Worm (Caenorhabditis elegans) whole organism, young adult: ENCODE data around the gene T14G10.8.

ENCODE experiments used
- B0019.2 ChIP-seq: fragments of 200-800 bp; sonication (Bioruptor generic); conservative IDR thresholded peaks from 2 replicates; pipeline ENCODE4 v1.3.6; 2022; ENCODE audit warnings: missing genetic modification reagents, missing genetic modification characterization, missing compliant biosample characterization
- B0261.1 ChIP-seq: sonication (generic microtip); optimal IDR thresholded peaks from 2 replicates; lab custom pipeline; 2016; ENCODE audit warnings: mild to moderate bottlenecking, missing genetic modification characterization, moderate library complexity, missing compliant biosample characterization
- D2030.7 ChIP-seq: fragments of 200-800 bp; sonication (Bioruptor generic); IDR thresholded peaks from 2 replicates; pipeline ENCODE4 v1.3.6; 2022; ENCODE audit warnings: missing genetic modification reagents, missing genetic modification characterization, missing compliant biosample characterization
- F10E7.11 ChIP-seq: sonication (generic microtip); optimal IDR thresholded peaks from 2 replicates; lab custom pipeline; 2017; ENCODE audit warnings: mild to moderate bottlenecking, missing genetic modification characterization, moderate library complexity, missing compliant biosample characterization
- F33H1.4 ChIP-seq: fragments of 200-800 bp; sonication (Bioruptor generic); IDR thresholded peaks from 2 replicates; pipeline ENCODE4 v1.3.6; 2022; ENCODE audit warnings: missing genetic modification reagents, missing genetic modification characterization, missing compliant biosample characterization
- F55B11.4 ChIP-seq: sonication (generic microtip); optimal IDR thresholded peaks from 2 replicates; lab custom pipeline; 2016; ENCODE audit warnings: missing compliant biosample characterization, missing genetic modification characterization, borderline replicate concordance; ENCODE audit not compliant: insufficient read depth
- F57C9.4 ChIP-seq: sonication (generic microtip); optimal IDR thresholded peaks from 2 replicates; lab custom pipeline; 2017; ENCODE audit warnings: mild to moderate bottlenecking, missing genetic modification characterization, missing compliant biosample characterization
- K12H6.12 ChIP-seq: fragments of 200-800 bp; sonication (Bioruptor generic); optimal IDR thresholded peaks from 2 replicates; lab custom pipeline; 2018; ENCODE audit warnings: mild to moderate bottlenecking, missing genetic modification characterization, missing compliant biosample characterization
- T07F8.4 ChIP-seq: sonication (generic microtip); optimal IDR thresholded peaks from 2 replicates; lab custom pipeline; 2016; ENCODE audit warnings: mild to moderate bottlenecking, missing genetic modification characterization, moderate library complexity, missing compliant biosample characterization
- T26A5.8 ChIP-seq: sonication (generic microtip); optimal IDR thresholded peaks from 2 replicates; lab custom pipeline; 2016; ENCODE audit warnings: missing genetic modification characterization, missing compliant biosample characterization
- Y53G8AR.9 ChIP-seq: fragments of 200-800 bp; sonication (Bioruptor generic); conservative IDR thresholded peaks from 2 replicates; pipeline ENCODE4 v1.3.6; 2022; ENCODE audit warnings: missing genetic modification reagents, missing genetic modification characterization, missing compliant biosample characterization
- Y67H2A.10 ChIP-seq: fragments of 200-800 bp; sonication (Bioruptor generic); conservative IDR thresholded peaks from 2 replicates; pipeline ENCODE4 v1.3.6; 2022; ENCODE audit warnings: missing genetic modification reagents, missing genetic modification characterization, missing compliant biosample characterization
- Y79H2A.3 ChIP-seq: fragments of 200-800 bp; sonication (Bioruptor generic); conservative IDR thresholded peaks from 2 replicates; pipeline ENCODE4 v1.3.6; 2022; ENCODE audit warnings: missing genetic modification reagents, missing genetic modification characterization, missing compliant biosample characterization
- akir-1 ChIP-seq: fragments of 200-800 bp; sonication (Bioruptor generic); optimal IDR thresholded peaks from 2 replicates; lab custom pipeline; 2018; ENCODE audit warnings: mild to moderate bottlenecking, missing genetic modification characterization, moderate library complexity, missing compliant biosample characterization
- ama-1 ChIP-seq, 3 experiments: fragments of 150-350 bp in 1 of 3; sonication (generic microtip) in 2 of 3; optimal IDR thresholded peaks; 2 replicates each; lab custom pipeline; 2014 to 2018; ENCODE audit warnings: missing biosample characterization in 2 of 3, missing genetic modification characterization in 2 of 3, missing genetic modification reagents in 2 of 3
- atf-7 ChIP-seq: sonication (generic microtip); optimal IDR thresholded peaks from 2 replicates; lab custom pipeline; 2017; ENCODE audit warnings: mild to moderate bottlenecking, missing genetic modification characterization, missing compliant biosample characterization
- bed-1 ChIP-seq: fragments of 200-800 bp; sonication (Bioruptor generic); IDR thresholded peaks from 2 replicates; pipeline ENCODE4 v1.3.6; 2022; ENCODE audit warnings: missing genetic modification reagents, missing genetic modification characterization, missing compliant biosample characterization
- cebp-2 ChIP-seq: fragments of 200-800 bp; sonication (Bioruptor generic); IDR thresholded peaks from 2 replicates; pipeline ENCODE4 v1.3.6; 2022; ENCODE audit warnings: missing genetic modification characterization, missing compliant biosample characterization
- ceh-100 ChIP-seq: fragments of 200-800 bp; sonication (Bioruptor generic); IDR thresholded peaks from 2 replicates; pipeline ENCODE4 v1.3.6; 2022; ENCODE audit warnings: missing genetic modification reagents, missing genetic modification characterization, missing compliant biosample characterization
- ceh-40 ChIP-seq: fragments of 200-800 bp; sonication (Bioruptor generic); IDR thresholded peaks from 2 replicates; pipeline ENCODE4 v1.3.6; 2022; ENCODE audit warnings: missing genetic modification characterization, missing compliant biosample characterization
- ceh-79 ChIP-seq: sonication (generic microtip); optimal IDR thresholded peaks from 2 replicates; lab custom pipeline; 2017; ENCODE audit warnings: mild to moderate bottlenecking, missing genetic modification characterization, missing compliant biosample characterization
- ceh-91 ChIP-seq: fragments of 200-800 bp; sonication (Bioruptor generic); IDR thresholded peaks from 2 replicates; pipeline ENCODE4 v1.3.6; 2022; ENCODE audit warnings: missing genetic modification reagents, missing genetic modification characterization, missing compliant biosample characterization
- chd-7 ChIP-seq: sonication (generic microtip); optimal IDR thresholded peaks from 2 replicates; lab custom pipeline; 2016; ENCODE audit warnings: mild to moderate bottlenecking, missing genetic modification characterization, moderate library complexity, missing compliant biosample characterization
- dox-1 ChIP-seq: fragments of 200-800 bp; sonication (Bioruptor generic); IDR thresholded peaks from 2 replicates; pipeline ENCODE4 v1.3.6; 2022; ENCODE audit warnings: missing genetic modification reagents, missing genetic modification characterization, missing compliant biosample characterization
- dpl-1 ChIP-seq: fragments of 150-350 bp; optimal IDR thresholded peaks from 2 replicates; lab custom pipeline; 2014; ENCODE audit warnings: missing biosample characterization, missing genetic modification reagents, missing genetic modification characterization
- efl-1 ChIP-seq: fragments of 150-350 bp; optimal IDR thresholded peaks from 2 replicates; lab custom pipeline; 2014; ENCODE audit warnings: missing biosample characterization, missing genetic modification reagents, missing genetic modification characterization
- ets-4 ChIP-seq: fragments of 200-800 bp; sonication (Bioruptor generic); optimal IDR thresholded peaks from 2 replicates; lab custom pipeline; 2018; ENCODE audit warnings: mild to moderate bottlenecking, missing genetic modification characterization, missing compliant biosample characterization
- hlh-12 ChIP-seq: sonication (generic microtip); optimal IDR thresholded peaks from 2 replicates; lab custom pipeline; 2016; ENCODE audit warnings: missing genetic modification characterization, missing compliant biosample characterization
- hsf-1 ChIP-seq: fragments of 200-800 bp; sonication (Bioruptor generic); IDR thresholded peaks from 2 replicates; pipeline ENCODE4 v1.3.6; 2022; ENCODE audit warnings: missing genetic modification reagents, missing genetic modification characterization, missing compliant biosample characterization
- lag-1 ChIP-seq: fragments of 200-800 bp; sonication (Bioruptor generic); IDR thresholded peaks from 2 replicates; pipeline ENCODE4 v1.3.6; 2022; ENCODE audit warnings: missing genetic modification reagents, missing genetic modification characterization, missing compliant biosample characterization
- let-526 ChIP-seq: fragments of 200-800 bp; sonication (Bioruptor generic); IDR thresholded peaks from 2 replicates; pipeline ENCODE4 v1.3.6; 2022; ENCODE audit warnings: missing genetic modification reagents, missing genetic modification characterization, missing compliant biosample characterization
- lin-54 ChIP-seq: fragments of 200-800 bp; sonication (Bioruptor generic); optimal IDR thresholded peaks from 2 replicates; lab custom pipeline; 2018; ENCODE audit warnings: mild to moderate bottlenecking, missing genetic modification characterization, missing compliant biosample characterization
- lir-1 ChIP-seq: fragments of 200-800 bp; sonication (Bioruptor generic); conservative IDR thresholded peaks from 2 replicates; pipeline ENCODE4 v1.3.6; 2022; ENCODE audit warnings: missing genetic modification reagents, missing genetic modification characterization, missing compliant biosample characterization
- lsl-1 ChIP-seq: fragments of 200-800 bp; sonication (Bioruptor generic); optimal IDR thresholded peaks from 2 replicates; lab custom pipeline; 2018; ENCODE audit warnings: mild to moderate bottlenecking, missing genetic modification characterization, moderate library complexity, missing compliant biosample characterization
- lsy-27 ChIP-seq: sonication (generic microtip); optimal IDR thresholded peaks from 2 replicates; lab custom pipeline; 2017; ENCODE audit warnings: missing genetic modification characterization, mild to moderate bottlenecking, missing compliant biosample characterization, antibody characterized with exemption, missing genotype, borderline replicate concordance; ENCODE audit not compliant: insufficient read depth
- nfya-2 ChIP-seq: fragments of 200-800 bp; sonication (Bioruptor generic); IDR thresholded peaks from 2 replicates; pipeline ENCODE4 v1.3.6; 2022; ENCODE audit warnings: missing genetic modification reagents, missing genetic modification characterization, missing compliant biosample characterization
- nhr-120 ChIP-seq: fragments of 200-800 bp; sonication (Bioruptor generic); IDR thresholded peaks from 2 replicates; pipeline ENCODE4 v1.3.6; 2022; ENCODE audit warnings: missing genetic modification characterization, missing compliant biosample characterization
- nhr-179 ChIP-seq: sonication (generic microtip); optimal IDR thresholded peaks from 2 replicates; lab custom pipeline; 2016; ENCODE audit warnings: mild to moderate bottlenecking, missing genetic modification characterization, missing compliant biosample characterization
- pbrm-1 ChIP-seq: fragments of 200-800 bp; sonication (Bioruptor generic); IDR thresholded peaks from 2 replicates; pipeline ENCODE4 v1.3.6; 2022; ENCODE audit warnings: missing genetic modification reagents, missing genetic modification characterization, missing compliant biosample characterization
- pha-4 ChIP-seq: fragments of 150-350 bp; sonication (generic microtip); optimal IDR thresholded peaks from 2 replicates; lab custom pipeline; 2014; ENCODE audit warnings: missing biosample characterization, missing genetic modification reagents, missing genetic modification characterization
- rpc-1 ChIP-seq, 2 experiments: fragments of 150-350 bp in 1 of 2; sonication (generic microtip) in 1 of 2; optimal IDR thresholded peaks; 2 replicates each; lab custom pipeline; 2014 to 2018; ENCODE audit warnings: missing biosample characterization in 1 of 2, missing genetic modification characterization in 1 of 2, missing genetic modification reagents in 1 of 2, missing genotype in 1 of 2
- sdz-38 ChIP-seq: sonication (generic microtip); optimal IDR thresholded peaks from 2 replicates; lab custom pipeline; 2016; ENCODE audit warnings: missing genotype, missing genetic modification characterization, missing compliant biosample characterization
- sea-2 ChIP-seq: fragments of 200-800 bp; sonication (Bioruptor generic); IDR thresholded peaks from 2 replicates; pipeline ENCODE4 v1.3.6; 2022; ENCODE audit warnings: missing genetic modification characterization, missing compliant biosample characterization
- snpc-1.3 ChIP-seq: sonication (generic microtip); optimal IDR thresholded peaks from 2 replicates; lab custom pipeline; 2017; ENCODE audit warnings: missing genetic modification characterization, mild to moderate bottlenecking, missing compliant biosample characterization, antibody characterized with exemption, moderate library complexity, missing genotype, missing genetic modification reagents; ENCODE audit not compliant: insufficient read depth
- somi-1 ChIP-seq: fragments of 200-800 bp; sonication (Bioruptor generic); optimal IDR thresholded peaks from 2 replicates; lab custom pipeline; 2018; ENCODE audit warnings: mild to moderate bottlenecking, missing genetic modification characterization, missing compliant biosample characterization
- unc-62 ChIP-seq: fragments of 150-350 bp; optimal IDR thresholded peaks from 2 replicates; lab custom pipeline; 2014; ENCODE audit warnings: missing biosample characterization, missing genetic modification reagents, missing genetic modification characterization
- ztf-18 ChIP-seq: sonication (generic microtip); optimal IDR thresholded peaks from 2 replicates; lab custom pipeline; 2016; ENCODE audit warnings: missing genotype, mild to moderate bottlenecking, missing genetic modification characterization, missing compliant biosample characterization
- ztf-22 ChIP-seq: fragments of 200-800 bp; sonication (Bioruptor generic); optimal IDR thresholded peaks from 2 replicates; lab custom pipeline; 2018; ENCODE audit warnings: mild to moderate bottlenecking, missing genetic modification characterization, moderate library complexity, missing compliant biosample characterization
- ztf-25 ChIP-seq: fragments of 200-800 bp; sonication (Bioruptor generic); IDR thresholded peaks from 2 replicates; pipeline ENCODE4 v1.3.6; 2022; ENCODE audit warnings: missing genetic modification reagents, missing genetic modification characterization, missing compliant biosample characterization

T14G10.8 gene

ce11 chrIV:10151439-10151997 lies 4.7 kb upstream of the T14G10.8 start, which contains the start of gene copg-1 (continued):
- TF ChIP-seq nhr-179 (no peak), bed-1 (no peak), pbrm-1 (GFP tag; lab: Robert Waterston, UW) (no peak), somi-1 (GFP tag; lab: Kevin White, UChicago) (no peak), nhr-120 (no peak), dpl-1 (GFP tag; lab: Kevin White, UChicago) (peak; percentile 24), nfya-2 (GFP tag; lab: Robert Waterston, UW) (no peak), lag-1 (no peak), lsl-1 (peak; percentile 67), B0261.1 (tag; lab: Kevin White, UChicago) (no peak), ceh-100 (GFP tag; lab: Robert Waterston, UW) (no peak), ceh-40 (GFP tag; lab: Robert Waterston, UW) (no peak), ztf-18 (tag; lab: Kevin White, UChicago) (no peak), ztf-22 (no peak), pha-4 (tag; lab: Kevin White, UChicago) (peak; percentile 17), sea-2 (GFP tag; lab: Robert Waterston, UW) (no peak), sdz-38 (tag; lab: Kevin White, UChicago) (no peak), cebp-2 (no peak), T26A5.8 (tag; lab: Kevin White, UChicago) (no peak), lsy-27 (tag; lab: Kevin White, UChicago) (no peak), unc-62 (no peak), F10E7.11 (tag; lab: Kevin White, UChicago) (no peak), F57C9.4 (no peak), snpc-1.3 (no peak), atf-7 (no peak), D2030.7 (no peak; the same call in 1 of the 2 replicates), lir-1 (GFP tag; lab: Robert Waterston, UW) (no peak), T07F8.4 (tag; lab: Kevin White, UChicago) (no peak), chd-7 (no peak), B0019.2 (GFP tag; lab: Robert Waterston, UW) (no peak), rpc-1 (optimal IDR thresholded peaks at IDR 0.05; lab: Kevin White, UChicago) (no peak), rpc-1 (tag; optimal IDR thresholded peaks at IDR 0.05; lab: Kevin White, UChicago) (no peak), ama-1 (optimal IDR thresholded peaks at IDR 0.05; lab: Kevin White, UChicago) (no peak), ama-1 (GFP tag; optimal IDR thresholded peaks at IDR 0.05; lab: Kevin White, UChicago) (no peak), ztf-25 (GFP tag; lab: Robert Waterston, UW) (no peak), akir-1 (no peak), Y67H2A.10 (GFP tag; lab: Robert Waterston, UW) (no peak), Y79H2A.3 (GFP tag; lab: Robert Waterston, UW) (no peak), efl-1 (GFP tag; lab: Kevin White, UChicago) (peak; percentile 56), let-526 (no peak), lin-54 (GFP tag; lab: Kevin White, UChicago) (peak; percentile 14), F33H1.4 (GFP tag; lab: Robert Waterston, UW) (peak; percentile 46), Y53G8AR.9 (no peak), dox-1 (peak; percentile 51), K12H6.12 (tag; lab: Kevin White, UChicago) (peak; percentile 22), hsf-1 (GFP tag; lab: Robert Waterston, UW) (no peak), F55B11.4 (tag; lab: Kevin White, UChicago) (no peak), ceh-91 (GFP tag; lab: Robert Waterston, UW) (no peak), ets-4 (no peak), hlh-12 (tag; lab: Kevin White, UChicago) (no peak), ceh-79 (no peak)
